Worm (Caenorhabditis elegans) whole organism, L1 larva: ENCODE results near the gene fbxa-133.

ENCODE experiments used
- ama-1 ChIP-seq: fragments of 150-350 bp; optimal IDR thresholded peaks from 2 replicates; lab custom pipeline; 2014
- ces-1 ChIP-seq: fragments of 150-350 bp; optimal IDR thresholded peaks from 2 replicates; lab custom pipeline; 2014; ENCODE audit warnings: missing biosample characterization, missing genetic modification reagents, missing genetic modification characterization
- fkh-10 ChIP-seq: sonication (generic microtip); optimal IDR thresholded peaks from 2 replicates; lab custom pipeline; 2017; ENCODE audit warnings: missing biosample characterization, missing genetic modification reagents, missing genetic modification characterization
- lsy-2 ChIP-seq, 2 experiments: fragments of 150-350 bp; optimal IDR thresholded peaks; 2 replicates each; lab custom pipeline; 2014; ENCODE audit warnings: missing biosample characterization in 2 of 2, missing genetic modification characterization in 2 of 2
- mep-1 ChIP-seq: fragments of 150-350 bp; optimal IDR thresholded peaks from 2 replicates; lab custom pipeline; 2014; ENCODE audit warnings: missing biosample characterization, missing genetic modification characterization
- nhr-12 ChIP-seq: sonication (generic microtip); optimal IDR thresholded peaks from 2 replicates; lab custom pipeline; 2017; ENCODE audit warnings: missing biosample characterization, missing genetic modification characterization
- nhr-237 ChIP-seq: fragments of 150-350 bp; optimal IDR thresholded peaks from 2 replicates; lab custom pipeline; 2014; ENCODE audit warnings: missing biosample characterization, missing genetic modification characterization
- nhr-28 ChIP-seq: fragments of 150-350 bp; optimal IDR thresholded peaks from 2 replicates; lab custom pipeline; 2014; ENCODE audit warnings: missing biosample characterization, missing genetic modification characterization
- unc-98 ChIP-seq: fragments of 200-800 bp; sonication (Bioruptor generic); IDR thresholded peaks from 2 replicates; pipeline ENCODE4 v1.3.6; 2022; ENCODE audit warnings: missing genetic modification characterization, missing compliant biosample characterization

DNA sequence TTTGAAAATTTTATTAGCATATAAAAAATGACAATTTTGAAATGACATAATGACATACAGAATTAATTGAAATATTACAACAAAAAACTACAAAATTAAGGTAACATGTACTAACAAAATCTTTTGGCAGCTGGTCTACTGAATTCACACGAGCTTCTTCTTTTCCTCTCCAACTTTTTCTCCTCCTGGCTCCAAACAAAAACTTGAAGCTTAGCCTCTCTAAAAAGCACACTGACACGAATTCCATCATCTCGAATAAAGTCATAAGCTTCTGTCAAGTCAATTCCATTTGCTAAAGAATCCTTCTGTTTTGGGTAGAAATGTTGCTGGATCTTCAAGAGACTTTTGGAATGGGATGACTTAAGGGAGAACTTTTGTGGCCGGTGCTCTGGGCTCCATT, 33.2 kb upstream of the fbxa-133 start:
- TF ChIP-seq nhr-237 (no peak), ama-1 (lab: Kevin White, UChicago) (no peak), fkh-10 (GFP tag; lab: Kevin White, UChicago) (no peak), lsy-2 (tag; optimal IDR thresholded peaks at IDR 0.05; lab: Kevin White, UChicago) (no peak), nhr-28 (tag; lab: Kevin White, UChicago) (no peak), nhr-12 (tag; lab: Kevin White, UChicago) (no peak), mep-1 (tag; lab: Kevin White, UChicago) (no peak), unc-98 (GFP tag; lab: Robert Waterston, UW) (no peak), ces-1 (no peak)
